Worm (Caenorhabditis elegans) whole organism, L2 larva: Measurements from ENCODE around the gene sre-5.

ENCODE experiments used
- nhr-6 ChIP-seq: fragments of 150-350 bp; optimal IDR thresholded peaks from 2 replicates; lab custom pipeline; 2014; ENCODE audit warnings: missing biosample characterization, missing genetic modification characterization
- nhr-77 ChIP-seq: fragments of 150-350 bp; optimal IDR thresholded peaks from 2 replicates; lab custom pipeline; 2014; ENCODE audit warnings: missing biosample characterization, missing genetic modification characterization

DNA sequence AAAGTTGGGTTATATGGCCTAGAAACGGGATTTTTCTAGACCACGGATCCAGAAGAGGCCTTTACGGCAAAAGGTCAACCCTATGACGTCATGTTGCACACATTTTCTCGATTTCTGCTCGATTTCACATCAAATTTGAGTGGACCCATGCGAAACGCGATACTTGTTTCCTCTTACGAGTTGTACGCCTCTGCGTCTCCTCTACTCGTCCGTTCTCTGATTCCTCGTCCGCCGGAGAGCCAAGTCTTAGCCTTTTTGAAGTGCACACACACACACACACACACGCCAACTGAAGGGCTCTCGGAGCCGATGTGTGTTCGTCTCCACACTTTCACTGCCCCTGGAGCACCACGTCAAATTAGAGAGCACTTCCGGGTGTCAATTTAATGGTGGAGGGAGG, 44.0 kb upstream of the sre-5 start:
- TF ChIP-seq nhr-6 (tag; lab: Kevin White, UChicago) (no peak), nhr-77 (no peak)
